Worm (Caenorhabditis elegans): ENCODE data around the gene fax-1.

- TF ChIP-seq B0035.1 (tag; optimal IDR thresholded peaks at IDR 0.05) (no peak), ZK185.1 (tag; optimal IDR thresholded peaks at IDR 0.05; ENCODE audit: poor library complexity, severe bottlenecking) (no peak), Y95B8A.8 (GFP tag; IDR thresholded peaks at IDR 0.05) (no peak), unc-62 (GFP tag; optimal IDR thresholded peaks at IDR 0.05) (no peak), hlh-12 (tag; optimal IDR thresholded peaks at IDR 0.05) (no peak), ama-1 (optimal IDR thresholded peaks at IDR 0.05) (no peak), ama-1 (GFP tag; optimal IDR thresholded peaks at IDR 0.05) (no peak), dox-1 (GFP tag; IDR thresholded peaks at IDR 0.05) (no peak), ztf-28 (GFP tag; IDR thresholded peaks at IDR 0.05) (no peak), K11D2.4 (GFP tag; IDR thresholded peaks at IDR 0.05) (no peak), ztf-3 (GFP tag; optimal IDR thresholded peaks at IDR 0.05) (no peak), attf-3 (GFP tag; conservative IDR thresholded peaks at IDR 0.05) (no peak), F49E8.2 (tag; optimal IDR thresholded peaks at IDR 0.05; ENCODE audit: insufficient read depth) (no peak), ceh-58 (GFP tag; IDR thresholded peaks at IDR 0.05) (no peak)
Measured at ce11 chrX:3184649-3185048, 14.5 kb downstream of the fax-1 start.
